Fruit fly (Drosophila melanogaster): ENCODE data around the gene Meics.

Meics gene

dm6 chr3L:13964635-13965501, at the start of gene Meics, which contains the start of the genes Nxf3 and ssp2:
Gene Meics (minus strand): TSS chr3L:13964702.
Gene Nxf3 (plus strand): TSS chr3L:13965203.
Gene ssp2 (plus strand): TSS chr3L:13965203.
- TF ChIP-seq E2f2 (GFP tag; IDR thresholded peaks at IDR 0.05) (peak; percentile 35), Antp (GFP tag; optimal IDR thresholded peaks at IDR 0.05) (peak; percentile 32), CG13287 (GFP tag; IDR thresholded peaks at IDR 0.05; ENCODE audit: partially characterized antibody) (peak; percentile 59), Hr3 (GFP tag; optimal IDR thresholded peaks at IDR 0.05) (peak; percentile 60), Spps (tag; optimal IDR thresholded peaks at IDR 0.05) (peak; percentile 8), Hand (GFP tag; optimal IDR thresholded peaks at IDR 0.05) (no peak), Neu2 (GFP tag; optimal IDR thresholded peaks at IDR 0.05; ENCODE audit: borderline replicate concordance) (no peak), CG4854 (GFP tag; optimal IDR thresholded peaks at IDR 0.05) (no peak), nmo (GFP tag; optimal IDR thresholded peaks at IDR 0.05) (peak; percentile 72), CHES-1-like (GFP tag; optimal IDR thresholded peaks at IDR 0.05) (peak; percentile 17), Dp (GFP tag; optimal IDR thresholded peaks at IDR 0.05) (peak; percentile 40), CG13424 (tag; optimal IDR thresholded peaks at IDR 0.05) (peak; percentile 16), Lhr (GFP tag; optimal IDR thresholded peaks at IDR 0.05) (peak; percentile 14), row (GFP tag; IDR thresholded peaks at IDR 0.05) (peak; percentile 81), MESR4 (GFP tag; optimal IDR thresholded peaks at IDR 0.05) (peak; percentile 87), BEAF-32 (GFP tag; optimal IDR thresholded peaks at IDR 0.05) (peak; percentile 85), CG7928 (GFP tag; optimal IDR thresholded peaks at IDR 0.05) (no peak), Ptx1 (GFP tag; IDR thresholded peaks at IDR 0.05) (peak; percentile 48), dmrt11E (tag; optimal IDR thresholded peaks at IDR 0.05) (peak; percentile 23), CG11696 (GFP tag; IDR thresholded peaks at IDR 0.05) (no peak), CG9932 (GFP tag; IDR thresholded peaks at IDR 0.05) (peak; percentile 74), CG8290 (GFP tag; optimal IDR thresholded peaks at IDR 0.05) (peak; percentile 20), CG8290 (tag; optimal IDR thresholded peaks at IDR 0.05) (peak in 1 of 2 experiments; percentile 62), Pdp1 (GFP tag; optimal IDR thresholded peaks at IDR 0.05) (peak in 1 of 2 experiments; percentile 7), zen2 (GFP tag; IDR thresholded peaks at IDR 0.05; ENCODE audit: partially characterized antibody) (peak; percentile 54; the same call in 2 of the 3 replicates), Blimp-1 (GFP tag; optimal IDR thresholded peaks at IDR 0.05) (peak; percentile 99), zfh1 (GFP tag; IDR thresholded peaks at IDR 0.05) (peak; percentile 25; the same call in 1 of the 3 replicates), CG33213 (GFP tag; optimal IDR thresholded peaks at IDR 0.05) (peak; percentile 3), CG6654 (GFP tag; optimal IDR thresholded peaks at IDR 0.05) (no peak), Myb (GFP tag; optimal IDR thresholded peaks at IDR 0.05) (peak; percentile 13), usp (GFP tag; optimal IDR thresholded peaks at IDR 0.05) (no peak), NfI (GFP tag; optimal IDR thresholded peaks at IDR 0.05) (peak; percentile 5), Rfx (GFP tag; IDR thresholded peaks at IDR 0.05) (peak; percentile 71), chn (GFP tag; optimal IDR thresholded peaks at IDR 0.05) (no peak), fu2 (GFP tag; optimal IDR thresholded peaks at IDR 0.05) (peak; percentile 8), CG17359 (tag; optimal IDR thresholded peaks at IDR 0.05) (no peak), CG10959 (GFP tag; IDR thresholded peaks at IDR 0.05) (no peak), Fer2 (tag; optimal IDR thresholded peaks at IDR 0.05) (no peak), vnd (GFP tag; IDR thresholded peaks at IDR 0.05; ENCODE audit: partially characterized antibody) (peak; percentile 61), lilli (GFP tag; optimal IDR thresholded peaks at IDR 0.05) (peak; percentile 19), run (tag; optimal IDR thresholded peaks at IDR 0.05) (no peak), amos (GFP tag; IDR thresholded peaks at IDR 0.05; ENCODE audit: partially characterized antibody) (peak; percentile 82), CG12659 (GFP tag; optimal IDR thresholded peaks at IDR 0.05) (peak; percentile 46), prd (optimal IDR thresholded peaks at IDR 0.05) (no peak), prd (GFP tag; IDR thresholded peaks at IDR 0.05) (peak; percentile 39; the same call in 1 of the 3 replicates), Scr (GFP tag; IDR thresholded peaks at IDR 0.05; ENCODE audit: partially characterized antibody) (peak; percentile 74), mld (GFP tag; IDR thresholded peaks at IDR 0.05; ENCODE audit: partially characterized antibody) (peak; percentile 39; the same call in 1 of the 3 replicates), CG33557 (GFP tag; optimal IDR thresholded peaks at IDR 0.05) (peak; percentile 62)

All from whole organism, embryonic.